Fruit fly (Drosophila melanogaster) S2 (cell line): ENCODE measurements around the gene mud.

ENCODE experiments used
- CG8478 ChIP-seq: fragments of >200 bp; optimal IDR thresholded peaks from 2 replicates; lab custom pipeline; 2018
- CTCF ChIP-seq, 2 experiments: fragments of >200 bp; optimal IDR thresholded peaks; 2 replicates each; lab custom pipeline; 2018

mud gene

DNA sequence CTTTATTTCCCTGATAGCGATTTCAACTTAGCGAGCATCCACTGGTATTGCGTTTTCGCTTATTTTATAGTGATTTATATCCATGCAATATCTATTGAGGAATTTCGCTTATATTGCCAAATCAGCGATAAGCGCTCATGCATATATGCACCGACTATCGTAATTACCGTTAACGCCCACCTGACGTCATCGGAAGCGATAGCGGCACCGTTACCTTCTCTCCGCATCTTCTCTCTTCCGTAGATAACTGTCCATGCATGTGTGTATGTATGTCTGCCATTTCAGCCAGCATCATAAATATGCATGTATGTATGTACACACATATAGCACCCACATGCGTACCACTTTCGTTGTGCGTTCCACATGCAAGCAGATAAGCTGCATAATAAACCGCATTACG, 26.4 kb upstream of the mud start:
- TF ChIP-seq CG8478 (no peak), CTCF (optimal IDR thresholded peaks at IDR 0.05; lab: Kevin White, UChicago) (no peak)

DNA sequence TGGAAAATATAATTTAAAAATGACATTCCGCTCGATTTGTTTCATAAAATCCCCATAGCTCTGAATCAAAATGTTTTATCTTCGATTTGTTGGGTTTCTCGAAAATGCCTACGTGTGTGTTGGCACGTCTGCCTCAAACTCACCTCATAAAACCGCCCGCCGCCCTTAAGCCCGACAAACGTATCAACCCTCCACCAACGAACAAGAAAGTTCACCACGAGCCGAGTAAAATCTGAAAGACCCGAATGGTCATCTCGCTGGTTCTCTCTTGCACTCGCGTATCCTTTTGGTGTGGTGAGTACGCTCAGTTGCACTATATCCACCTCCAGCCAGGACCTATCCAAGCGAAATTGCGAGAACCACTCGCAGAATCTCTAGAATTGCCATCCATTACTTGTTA, 25.5 kb upstream of the mud start:
- TF ChIP-seq CTCF (optimal IDR thresholded peaks at IDR 0.05; lab: Kevin White, UChicago), result no peak
- no peak for TF ChIP-seq CG8478

- TF ChIP-seq CG8478 (no peak), CTCF (optimal IDR thresholded peaks at IDR 0.05; lab: Kevin White, UChicago) (no peak)
Observed at dm6 chrX:14225665-14226064, 21.9 kb upstream of the mud start, which contains the start of gene CG11674. Gene CG11674, minus strand, starts transcription at chrX:14225879.

DNA sequence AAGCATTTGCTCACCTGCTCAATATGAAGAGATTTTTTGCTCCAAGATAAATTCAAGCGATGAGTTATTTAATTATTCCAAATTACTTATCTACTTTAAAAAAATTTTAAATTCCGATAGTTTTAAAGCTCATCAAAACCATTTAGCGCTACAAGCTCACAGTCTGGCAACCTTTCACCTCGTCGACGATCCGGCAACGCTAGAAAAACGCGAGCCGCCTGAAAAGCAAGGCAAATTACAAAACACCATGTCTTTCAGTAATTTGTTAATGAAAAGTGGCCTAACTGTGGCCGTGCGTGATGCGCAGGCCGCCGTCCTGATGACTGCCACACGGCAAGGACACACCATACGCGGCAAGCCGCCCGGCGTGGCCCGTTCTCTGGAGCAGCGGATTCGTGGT, 21.4 kb upstream of the mud start, which contains the start of gene mRpL38:
Gene mRpL38 (plus strand): TSS at position 197 of the 400 bp plus-strand sequence.
- TF ChIP-seq CG8478 (no peak), CTCF (optimal IDR thresholded peaks at IDR 0.05; lab: Kevin White, UChicago) (no peak)

DNA sequence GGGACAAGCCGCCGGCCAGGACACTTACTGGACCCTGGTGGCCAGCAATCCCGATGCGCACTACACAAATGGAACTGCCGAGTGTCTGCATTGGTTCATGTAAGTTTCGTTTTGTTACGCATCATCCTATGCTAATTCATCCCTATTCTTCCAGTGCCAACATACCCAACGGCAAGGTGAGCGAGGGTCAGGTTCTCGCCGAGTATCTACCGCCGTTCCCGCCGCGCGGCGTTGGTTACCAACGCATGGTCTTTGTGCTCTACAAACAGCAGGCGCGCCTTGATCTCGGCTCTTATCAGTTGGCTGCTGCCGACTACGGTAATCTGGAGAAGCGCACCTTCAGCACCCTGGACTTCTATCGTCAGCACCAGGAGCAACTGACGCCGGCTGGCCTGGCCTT, 20.5 kb upstream of the mud start:
- TF ChIP-seq CTCF (optimal IDR thresholded peaks at IDR 0.05; lab: Kevin White, UChicago) (no peak), CG8478 (no peak)

DNA sequence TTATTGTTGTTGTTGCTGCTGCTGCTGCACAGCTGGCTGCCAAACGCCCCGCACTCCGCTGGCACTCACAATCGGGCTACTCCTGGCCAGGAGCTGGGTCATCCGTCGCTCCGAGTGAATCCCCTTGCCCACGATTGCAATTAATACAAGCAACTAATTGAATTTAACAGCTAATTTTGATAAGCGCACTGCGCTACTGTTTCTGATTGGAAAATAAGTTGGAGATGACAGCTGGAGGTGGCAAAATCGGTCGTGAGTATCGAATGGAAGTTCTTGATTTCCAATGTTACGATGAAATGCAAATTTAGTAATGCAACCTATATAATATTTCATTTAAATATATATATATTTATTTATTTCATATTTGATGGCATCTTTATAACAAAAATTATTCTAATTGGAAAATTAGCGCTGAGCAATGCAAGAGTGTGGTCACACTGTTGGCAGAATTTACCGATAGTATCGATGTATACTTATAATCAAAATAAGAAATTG, 13.6 kb upstream of the mud start, which contains the start of gene CG42271:
Gene CG42271 (minus strand): TSS at position 224 of the 495 bp plus-strand sequence.
- no peak for TF ChIP-seq CG8478
- no peak for TF ChIP-seq CTCF (optimal IDR thresholded peaks at IDR 0.05; lab: Kevin White, UChicago)

- TF ChIP-seq CTCF (optimal IDR thresholded peaks at IDR 0.05; lab: Kevin White, UChicago), result no peak
- TF ChIP-seq CG8478, result no peak
Observed at dm6 chrX:14234468-14234867, 13.1 kb upstream of the mud start.

dm6 chrX:14237873-14238394, 9.6 kb upstream of the mud start, which contains the start of the genes Fbxl4 and Dus2:
Gene Fbxl4, minus strand, starts transcription at chrX:14237923.
Gene Dus2, plus strand, starts transcription at chrX:14237988.
- no peak for TF ChIP-seq CTCF (optimal IDR thresholded peaks at IDR 0.05; lab: Kevin White, UChicago)
- no peak for TF ChIP-seq CG8478

DNA sequence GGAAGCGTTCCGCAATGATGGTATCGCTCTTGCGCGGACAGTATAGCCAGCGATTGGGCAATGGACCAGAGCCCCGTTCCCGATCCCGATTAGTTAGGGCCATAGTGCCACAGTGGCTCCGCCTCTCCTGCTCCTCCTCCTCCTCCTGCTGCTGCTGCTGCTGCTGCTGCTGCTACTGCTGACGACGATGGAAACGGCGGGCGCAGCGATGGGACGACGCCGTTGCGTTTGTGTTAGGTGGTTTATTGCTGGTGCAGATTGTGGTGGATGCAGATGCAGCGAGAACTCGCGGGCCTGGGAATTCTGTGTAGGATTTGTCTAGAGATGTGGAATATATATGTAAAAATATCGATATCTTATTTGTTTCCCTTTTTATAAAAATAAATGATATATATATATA, 5.1 kb upstream of the mud start, which contains the start of gene mRNA-cap:
Gene mRNA-cap (minus strand): TSS at position 344 of the 400 bp plus-strand sequence.
- TF ChIP-seq CTCF (optimal IDR thresholded peaks at IDR 0.05; lab: Kevin White, UChicago), result no peak
- no peak for TF ChIP-seq CG8478

DNA sequence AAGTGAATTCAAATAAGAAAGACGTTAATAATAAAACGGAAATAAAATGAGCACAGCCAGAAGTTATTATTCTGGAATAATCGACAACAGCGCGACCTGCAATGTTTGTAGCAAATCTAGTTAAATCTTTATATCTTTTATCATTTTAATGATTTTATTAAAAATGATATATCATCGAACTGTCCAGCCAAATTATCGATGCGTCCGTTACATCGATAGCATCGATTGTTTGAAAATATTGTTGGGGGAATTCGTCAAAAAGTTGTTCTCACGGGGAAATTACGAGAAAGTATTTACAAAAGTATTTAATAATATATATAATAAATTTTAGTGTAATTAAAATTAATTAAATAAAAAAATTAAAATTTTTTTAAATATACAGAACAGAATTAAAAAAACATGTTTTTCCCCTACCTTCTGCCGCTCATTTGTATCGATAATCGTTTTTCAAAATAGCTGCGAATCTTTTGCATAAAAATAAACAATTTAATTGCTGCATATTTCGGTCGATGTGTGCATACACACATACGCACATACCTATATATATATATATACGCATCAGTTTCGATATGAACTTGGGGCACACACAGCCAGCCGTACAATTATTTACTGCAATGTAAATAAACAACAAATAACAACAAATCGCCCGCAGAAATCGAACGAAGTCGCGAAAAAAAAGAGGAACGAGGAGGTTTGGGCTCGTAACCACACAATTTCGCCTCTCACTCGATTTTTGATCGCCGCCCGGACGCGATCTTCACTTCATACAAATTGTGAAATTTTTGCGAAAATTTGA, 4.4 kb upstream of the mud start, which contains the start of gene CG32599:
Gene CG32599 (plus strand): TSS at position 746 of the 796 bp plus-strand sequence.
- TF ChIP-seq CG8478 (no peak), CTCF (optimal IDR thresholded peaks at IDR 0.05; lab: Kevin White, UChicago) (no peak)

DNA sequence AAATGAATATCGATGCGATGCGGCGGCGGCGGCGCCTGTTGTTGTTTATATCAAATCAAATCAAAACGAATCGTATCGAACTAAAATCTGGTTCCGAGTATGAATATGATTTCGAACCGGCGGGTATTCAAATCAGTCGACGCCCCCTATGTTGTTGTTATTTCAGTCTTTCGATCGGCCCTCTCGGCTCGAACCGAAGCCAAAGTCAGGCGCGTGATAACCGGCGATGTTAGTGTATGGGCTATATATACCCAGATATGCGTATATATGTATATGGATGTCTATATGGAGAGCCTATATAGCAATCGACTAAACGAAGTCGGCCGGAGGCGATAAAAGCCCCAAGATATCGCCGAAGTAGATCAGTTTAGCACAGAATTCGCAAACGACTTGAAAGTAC, 13.3 kb downstream of the mud start, which contains the start of the genes CG46317 and Tat:
Gene CG46317 (plus strand): TSS at position 361 of the 400 bp plus-strand sequence.
Gene Tat (plus strand): TSS at position 361 of the 400 bp plus-strand sequence.
- TF ChIP-seq CTCF (optimal IDR thresholded peaks at IDR 0.05; lab: Kevin White, UChicago) (no peak), CG8478 (no peak)

DNA sequence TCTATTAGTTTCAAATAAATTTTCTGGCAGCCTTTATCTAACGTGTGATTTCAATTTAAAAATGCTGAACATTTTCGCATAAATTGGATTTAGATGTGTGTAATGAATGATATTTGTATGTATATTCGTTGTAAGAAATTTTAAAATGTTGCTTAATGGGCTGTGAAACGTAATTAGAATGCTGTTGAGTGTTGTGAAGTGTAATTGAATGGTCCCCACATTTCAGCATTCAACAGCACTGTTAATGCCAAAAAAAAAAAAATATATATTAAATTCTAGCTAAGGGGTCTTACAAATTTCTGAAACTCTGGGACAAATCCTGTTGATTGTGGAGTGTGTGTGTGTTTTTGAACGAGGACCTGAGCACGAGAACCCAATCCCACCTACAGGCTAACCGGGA, 17.6 kb downstream of the mud start:
- TF ChIP-seq CG8478 (no peak), CTCF (optimal IDR thresholded peaks at IDR 0.05; lab: Kevin White, UChicago) (no peak)

DNA sequence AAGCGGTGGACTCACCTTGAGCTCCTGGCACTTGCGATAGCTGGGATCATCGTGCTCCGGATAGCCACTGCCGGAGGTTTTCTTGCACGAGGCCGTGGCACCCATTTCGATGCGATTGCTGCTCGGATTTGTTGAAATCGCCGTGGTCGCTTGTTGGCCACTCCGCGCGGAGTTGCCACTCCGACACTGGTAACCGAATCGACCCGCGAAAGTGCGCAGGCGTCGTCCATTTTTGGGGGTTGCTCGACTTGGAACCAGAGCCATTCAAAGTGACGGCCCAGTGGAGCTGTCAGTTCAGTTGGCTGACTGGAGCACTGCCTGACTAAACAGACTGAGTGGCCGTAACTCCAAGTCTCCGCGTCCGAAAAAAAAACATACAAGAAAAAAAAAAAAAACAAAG, 18.5 kb downstream of the mud start, which contains the start of the genes CG13404 and na:
Gene CG13404 (minus strand): TSS at position 176 of the 400 bp plus-strand sequence.
Gene na (plus strand): TSS at position 293 of the 400 bp plus-strand sequence.
- TF ChIP-seq CG8478 (no peak), CTCF (optimal IDR thresholded peaks at IDR 0.05; lab: Kevin White, UChicago) (no peak)

DNA sequence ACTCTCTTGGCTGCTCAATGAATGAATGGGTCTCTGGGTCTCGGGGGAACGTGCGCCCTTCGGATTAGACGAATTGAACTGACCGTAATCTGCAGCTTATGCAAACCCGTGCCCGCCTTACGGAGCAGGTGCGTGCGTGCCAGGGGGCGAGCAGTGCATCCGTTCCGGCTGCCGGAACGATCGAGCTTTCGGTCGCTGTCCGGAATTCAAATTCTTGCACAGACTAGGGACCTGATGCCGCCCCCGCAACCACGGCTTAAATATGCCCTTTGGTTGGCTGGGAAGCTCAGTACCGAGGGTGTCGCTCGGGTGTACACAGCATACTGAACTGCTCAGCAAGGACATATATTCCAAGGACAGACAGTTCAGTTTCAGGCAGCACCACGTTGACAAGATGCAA, 29.9 kb downstream of the mud start, which contains the start of gene Muc12Ea:
Gene Muc12Ea (plus strand): TSS at position 301 of the 400 bp plus-strand sequence.
- TF ChIP-seq CTCF (optimal IDR thresholded peaks at IDR 0.05; lab: Kevin White, UChicago) (no peak), CG8478 (no peak)

DNA sequence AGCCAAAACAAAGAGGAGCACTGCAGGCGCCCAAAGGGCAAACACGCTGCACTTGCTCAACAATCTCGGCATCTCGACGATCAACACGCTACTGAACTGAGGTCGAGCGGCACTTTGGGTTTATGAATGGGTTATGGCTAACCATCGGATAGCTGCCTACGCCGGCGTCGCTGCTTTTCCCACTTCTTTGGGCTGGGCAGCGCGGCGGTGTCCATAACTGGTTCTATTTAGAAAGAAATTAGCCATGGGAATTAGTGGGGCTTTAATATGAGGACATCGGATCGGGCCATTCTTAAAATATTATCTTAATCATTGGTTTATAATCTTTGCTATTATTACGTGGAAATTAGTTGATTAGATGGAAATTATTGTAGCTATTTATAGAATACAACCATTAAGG, 41.8 kb downstream of the mud start, which contains the start of gene CG9400:
Gene CG9400 (minus strand): TSS at position 101 of the 400 bp plus-strand sequence.
- TF ChIP-seq CG8478, result no peak
